Worm (Caenorhabditis elegans): Measurements from ENCODE around the gene C53A5.2.

- TF ChIP-seq ztf-23 (GFP tag; IDR thresholded peaks at IDR 0.05): no peak
- TF ChIP-seq T22C8.4 (GFP tag; IDR thresholded peaks at IDR 0.05): no peak
- TF ChIP-seq klf-2 (GFP tag; conservative IDR thresholded peaks at IDR 0.05): no peak
- no peak for TF ChIP-seq cog-1 (tag; optimal IDR thresholded peaks at IDR 0.05)
- no peak for TF ChIP-seq flt-1 (GFP tag; IDR thresholded peaks at IDR 0.05)
- no peak for TF ChIP-seq tab-1 (GFP tag; IDR thresholded peaks at IDR 0.05)
Measured at ce11 chrV:14484582-14484981, 38.4 kb downstream of the C53A5.2 start, which contains the start of gene R02D5.4.

Measured in whole organism, midembryonic.